Fruit fly (Drosophila melanogaster) whole organism, larva: ENCODE measurements around the gene CG43074.

Experiments
- noc ChIP-seq: fragments of 200-800 bp; sonication (Bioruptor generic); optimal IDR thresholded peaks from 3 replicates; lab custom pipeline; 2019; ENCODE audit warnings: missing biosample characterization, mild to moderate bottlenecking, missing genetic modification characterization, moderate library complexity

The CG43074 gene

dm6 chr3L:3484553-3484952, at the start of gene CG43074:
Gene CG43074 (minus strand): TSS chr3L:3484653.
- TF ChIP-seq noc (tag; lab: Kevin White, UChicago), result no peak

dm6 chr3L:3534216-3534615, 49.8 kb upstream of the CG43074 start:
- TF ChIP-seq noc (tag; lab: Kevin White, UChicago), result no peak

dm6 chr3L:3532867-3533266, 48.4 kb upstream of the CG43074 start:
- TF ChIP-seq noc (tag; lab: Kevin White, UChicago), result no peak

dm6 chr3L:3531359-3531758, 46.9 kb upstream of the CG43074 start:
- no peak for TF ChIP-seq noc (tag; lab: Kevin White, UChicago)

dm6 chr3L:3530588-3531264, 46.3 kb upstream of the CG43074 start:
- no peak for TF ChIP-seq noc (tag; lab: Kevin White, UChicago)

- no peak for TF ChIP-seq noc (tag; lab: Kevin White, UChicago)
Observed at dm6 chr3L:3523766-3524165, 39.3 kb upstream of the CG43074 start.

dm6 chr3L:3518512-3519492, 34.3 kb upstream of the CG43074 start:
- peak; percentile 60 for TF ChIP-seq noc (tag; lab: Kevin White, UChicago)

- TF ChIP-seq noc (tag; lab: Kevin White, UChicago), result peak; percentile 81
Observed at dm6 chr3L:3517894-3518293, 33.4 kb upstream of the CG43074 start.

dm6 chr3L:3516485-3516884, 32.0 kb upstream of the CG43074 start:
- TF ChIP-seq noc (tag; lab: Kevin White, UChicago), result no peak

- TF ChIP-seq noc (tag; lab: Kevin White, UChicago), result no peak
Observed at dm6 chr3L:3515280-3516020, 31.0 kb upstream of the CG43074 start, which contains the start of gene Eip63E. Gene Eip63E (plus strand): TSS chr3L:3515751.

- TF ChIP-seq noc (tag; lab: Kevin White, UChicago), result no peak
Observed at dm6 chr3L:3514020-3514419, 29.6 kb upstream of the CG43074 start.

- TF ChIP-seq noc (tag; lab: Kevin White, UChicago), result no peak
Observed at dm6 chr3L:3512998-3513397, 28.5 kb upstream of the CG43074 start.

- TF ChIP-seq noc (tag; lab: Kevin White, UChicago), result no peak
Observed at dm6 chr3L:3512567-3512966, 28.1 kb upstream of the CG43074 start, which contains the start of gene ImpE2. Gene ImpE2 (minus strand): TSS chr3L:3512681.

- TF ChIP-seq noc (tag; lab: Kevin White, UChicago), result no peak
Observed at dm6 chr3L:3503248-3503647, 18.8 kb upstream of the CG43074 start.

dm6 chr3L:3496593-3496992, 12.1 kb upstream of the CG43074 start:
- TF ChIP-seq noc (tag; lab: Kevin White, UChicago), result no peak
